Worm (Caenorhabditis elegans): Measurements from ENCODE around the gene srw-4.

srw-4 gene

DNA sequence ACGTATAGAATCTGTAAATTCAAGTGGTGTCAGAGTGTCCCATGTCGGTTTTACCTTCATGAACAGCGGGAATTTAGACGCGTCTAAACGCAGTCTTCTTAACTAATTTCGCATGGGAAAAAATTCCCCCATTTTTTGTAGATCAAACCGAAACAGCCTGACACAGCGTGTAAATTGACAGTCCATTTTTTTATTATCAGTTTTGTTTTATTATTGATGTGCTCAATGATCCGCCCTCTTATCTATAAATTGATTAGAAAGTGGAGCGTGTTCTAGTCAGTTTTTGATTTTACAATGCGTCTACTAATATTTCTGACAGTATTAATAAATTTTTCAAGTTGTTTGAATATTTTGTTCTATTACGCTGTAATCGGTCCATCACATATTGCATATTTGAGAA, 39.5 kb downstream of the srw-4 start, which contains the start of gene ugt-53:
TSS of gene ugt-53 (plus strand) at position 273 of the 400 bp plus-strand sequence.
- no peak for TF ChIP-seq Y22D7AL.16 (tag; optimal IDR thresholded peaks at IDR 0.05)
- no peak for TF ChIP-seq ceh-45 (GFP tag; IDR thresholded peaks at IDR 0.05)
- TF ChIP-seq elt-2 (tag; optimal IDR thresholded peaks at IDR 0.05) = peak; percentile 6

- peak; percentile 86 for TF ChIP-seq elt-2 (tag; optimal IDR thresholded peaks at IDR 0.05)
- TF ChIP-seq unc-55 (GFP tag; optimal IDR thresholded peaks at IDR 0.05) = no peak
- TF ChIP-seq ceh-48 (tag; optimal IDR thresholded peaks at IDR 0.05) = no peak
Measured at ce11 chrV:2848290-2848937, 40.2 kb downstream of the srw-4 start, which contains the start of gene srj-49. srj-49 (minus strand) TSS chrV:2848340.

DNA sequence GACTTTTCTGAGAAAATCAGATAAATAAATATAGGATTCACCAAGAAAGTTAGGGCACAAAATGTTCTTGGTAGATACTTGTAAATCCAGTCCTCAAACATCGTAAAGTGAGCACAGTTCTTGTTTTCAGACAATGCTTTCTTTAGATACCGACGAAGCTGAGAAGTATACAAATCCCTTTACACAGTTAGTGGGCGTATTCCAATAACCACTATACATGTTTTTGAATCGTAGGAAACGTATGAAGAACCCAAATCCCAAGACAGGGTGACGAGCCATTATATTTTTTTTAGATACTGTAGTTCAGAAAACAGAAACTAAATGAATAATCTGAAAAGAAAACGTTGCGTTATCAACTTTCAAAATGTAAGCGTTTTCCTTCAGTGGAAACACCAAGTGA, 42.8 kb downstream of the srw-4 start, which contains the start of gene srj-44:
TSS of gene srj-44 (minus strand) at position 101 of the 400 bp plus-strand sequence.
- TF ChIP-seq rnt-1 (tag; optimal IDR thresholded peaks at IDR 0.05) (no peak), tbx-2 (tag; optimal IDR thresholded peaks at IDR 0.05) (no peak), che-1 (tag; optimal IDR thresholded peaks at IDR 0.05) (no peak), unc-42 (tag; optimal IDR thresholded peaks at IDR 0.05) (no peak), ceh-48 (tag; optimal IDR thresholded peaks at IDR 0.05) (no peak), fkh-6 (tag; optimal IDR thresholded peaks at IDR 0.05) (no peak), K09A11.1 (tag; optimal IDR thresholded peaks at IDR 0.05; ENCODE audit: insufficient read depth) (no peak), pqm-1 (tag; optimal IDR thresholded peaks at IDR 0.05) (no peak), K02D7.2 (tag; optimal IDR thresholded peaks at IDR 0.05) (no peak), unc-86 (tag; optimal IDR thresholded peaks at IDR 0.05) (no peak), ceh-22 (tag; optimal IDR thresholded peaks at IDR 0.05) (no peak)
